Worm (Caenorhabditis elegans) whole organism, midembryonic: ENCODE data around the gene fib-1.

Experiments
- T22C8.4 ChIP-seq: fragments of 200-800 bp; sonication (Bioruptor generic); IDR thresholded peaks from 2 replicates; pipeline ENCODE4 v1.3.6; 2022; ENCODE audit warnings: missing genetic modification characterization, missing compliant biosample characterization
- cog-1 ChIP-seq: sonication (generic microtip); optimal IDR thresholded peaks from 2 replicates; lab custom pipeline; 2016; ENCODE audit warnings: missing genetic modification characterization, missing compliant biosample characterization
- flt-1 ChIP-seq: fragments of 200-800 bp; sonication (Bioruptor generic); IDR thresholded peaks from 2 replicates; pipeline ENCODE4 v1.3.6; 2022; ENCODE audit warnings: missing genetic modification characterization, missing compliant biosample characterization
- klf-2 ChIP-seq: fragments of 200-800 bp; sonication (Bioruptor generic); conservative IDR thresholded peaks from 2 replicates; pipeline ENCODE4 v1.3.6; 2022; ENCODE audit warnings: missing genetic modification reagents, missing genetic modification characterization, missing compliant biosample characterization
- med-1 ChIP-seq: sonication (generic microtip); optimal IDR thresholded peaks from 2 replicates; lab custom pipeline; 2017; ENCODE audit warnings: missing genetic modification characterization, mild to moderate bottlenecking, missing compliant biosample characterization, antibody characterized with exemption, missing genetic modification reagents; ENCODE audit not compliant: insufficient read depth
- ref-1 ChIP-seq: fragments of 200-800 bp; sonication (Bioruptor generic); conservative IDR thresholded peaks from 2 replicates; pipeline ENCODE4 v1.3.6; 2022; ENCODE audit warnings: missing genetic modification reagents, missing genetic modification characterization, missing compliant biosample characterization
- tab-1 ChIP-seq: fragments of 200-800 bp; sonication (Bioruptor generic); IDR thresholded peaks from 2 replicates; pipeline ENCODE4 v1.3.6; 2022; ENCODE audit warnings: missing genetic modification characterization, missing compliant biosample characterization
- ztf-23 ChIP-seq: fragments of 200-800 bp; sonication (Bioruptor generic); IDR thresholded peaks from 2 replicates; pipeline ENCODE4 v1.3.6; 2022; ENCODE audit warnings: missing genetic modification reagents, missing genetic modification characterization, missing compliant biosample characterization
- ztf-29 ChIP-seq: fragments of 200-800 bp; sonication (Bioruptor generic); IDR thresholded peaks from 2 replicates; pipeline ENCODE4 v1.3.6; 2022; ENCODE audit warnings: missing genetic modification reagents, missing genetic modification characterization, missing compliant biosample characterization

The fib-1 gene

ce11 chrV:14996236-14996635 is 5.8 kb downstream of the fib-1 start, which contains the start of gene irld-14:
TSS of gene irld-14 (plus strand) at chrV:14996536.
- no peak for TF ChIP-seq ref-1
- TF ChIP-seq flt-1 (GFP tag; lab: Robert Waterston, UW), result no peak
- no peak for TF ChIP-seq klf-2 (GFP tag; lab: Robert Waterston, UW)
- TF ChIP-seq cog-1 (tag; lab: Kevin White, UChicago), result no peak
- no peak for TF ChIP-seq ztf-23 (GFP tag; lab: Robert Waterston, UW)
- TF ChIP-seq T22C8.4 (GFP tag; lab: Robert Waterston, UW), result no peak
- no peak for TF ChIP-seq ztf-29 (GFP tag; lab: Robert Waterston, UW)
- no peak for TF ChIP-seq tab-1
- TF ChIP-seq med-1 (GFP tag; lab: Kevin White, UChicago), result no peak

DNA sequence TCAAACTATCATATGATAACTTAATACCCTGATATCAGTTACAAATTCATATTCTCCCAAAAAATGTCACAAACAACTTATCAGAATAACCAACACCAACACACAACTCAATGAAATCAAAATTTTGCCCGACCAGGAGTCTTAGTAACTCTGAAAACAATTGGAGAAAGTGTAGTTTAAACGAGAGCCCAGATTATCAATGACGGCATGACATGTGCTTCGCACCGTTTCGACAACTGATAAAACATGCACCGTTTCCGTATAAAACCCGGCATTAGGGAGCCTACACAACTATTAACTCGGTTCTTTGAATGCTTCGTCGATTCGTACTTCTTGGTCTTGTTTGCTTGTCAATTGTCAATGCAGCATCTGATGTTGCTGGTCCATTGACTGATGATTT is 8.4 kb downstream of the fib-1 start, which contains the start of gene fil-1:
TSS of gene fil-1 (plus strand) at position 219 of the 400 bp plus-strand sequence.
- no peak for TF ChIP-seq flt-1 (GFP tag; lab: Robert Waterston, UW)
- no peak for TF ChIP-seq T22C8.4 (GFP tag; lab: Robert Waterston, UW)
- no peak for TF ChIP-seq med-1 (GFP tag; lab: Kevin White, UChicago)
- TF ChIP-seq ztf-29 (GFP tag; lab: Robert Waterston, UW), result no peak
- no peak for TF ChIP-seq tab-1
- TF ChIP-seq ref-1, result no peak
- TF ChIP-seq klf-2 (GFP tag; lab: Robert Waterston, UW), result no peak

ce11 chrV:14992627-14993117 is 9.4 kb downstream of the fib-1 start, which contains the start of gene T01C3.3:
TSS of gene T01C3.3 (minus strand) at chrV:14992677.
- no peak for TF ChIP-seq cog-1 (tag; lab: Kevin White, UChicago)
- no peak for TF ChIP-seq ztf-29 (GFP tag; lab: Robert Waterston, UW)
- no peak for TF ChIP-seq T22C8.4 (GFP tag; lab: Robert Waterston, UW)
- TF ChIP-seq med-1 (GFP tag; lab: Kevin White, UChicago), result no peak
- no peak for TF ChIP-seq flt-1 (GFP tag; lab: Robert Waterston, UW)
- no peak for TF ChIP-seq tab-1
- TF ChIP-seq ref-1, result no peak
- TF ChIP-seq klf-2 (GFP tag; lab: Robert Waterston, UW), result no peak
- no peak for TF ChIP-seq ztf-23 (GFP tag; lab: Robert Waterston, UW)

ce11 chrV:14991489-14991888 is 10.5 kb downstream of the fib-1 start:
- no peak for TF ChIP-seq med-1 (GFP tag; lab: Kevin White, UChicago)
- no peak for TF ChIP-seq klf-2 (GFP tag; lab: Robert Waterston, UW)
- TF ChIP-seq cog-1 (tag; lab: Kevin White, UChicago), result no peak
- TF ChIP-seq tab-1, result no peak
- TF ChIP-seq ztf-23 (GFP tag; lab: Robert Waterston, UW), result no peak
- TF ChIP-seq ztf-29 (GFP tag; lab: Robert Waterston, UW), result no peak
- TF ChIP-seq flt-1 (GFP tag; lab: Robert Waterston, UW), result no peak
- TF ChIP-seq ref-1, result no peak
- TF ChIP-seq T22C8.4 (GFP tag; lab: Robert Waterston, UW), result no peak

- TF ChIP-seq klf-2 (GFP tag; lab: Robert Waterston, UW), result no peak
- no peak for TF ChIP-seq med-1 (GFP tag; lab: Kevin White, UChicago)
- TF ChIP-seq ztf-23 (GFP tag; lab: Robert Waterston, UW), result no peak
- TF ChIP-seq T22C8.4 (GFP tag; lab: Robert Waterston, UW), result no peak
- TF ChIP-seq ref-1, result no peak
- TF ChIP-seq cog-1 (tag; lab: Kevin White, UChicago), result no peak
- no peak for TF ChIP-seq ztf-29 (GFP tag; lab: Robert Waterston, UW)
- TF ChIP-seq tab-1, result no peak
- no peak for TF ChIP-seq flt-1 (GFP tag; lab: Robert Waterston, UW)
These were observed 11.2 kb downstream of the fib-1 start, which contains the start of the genes cdt-2 and T01C3.2 for ce11 chrV:14990843-14991242. TSS of gene cdt-2 (minus strand) at chrV:14991126. TSS of gene T01C3.2 (plus strand) at chrV:14991168.

ce11 chrV:14984593-14984992 is 17.4 kb downstream of the fib-1 start, which contains the start of gene F02D8.4:
TSS of gene F02D8.4 (plus strand) at chrV:14984893.
- no peak for TF ChIP-seq cog-1 (tag; lab: Kevin White, UChicago)
- no peak for TF ChIP-seq ztf-23 (GFP tag; lab: Robert Waterston, UW)
- TF ChIP-seq klf-2 (GFP tag; lab: Robert Waterston, UW), result no peak
- no peak for TF ChIP-seq ref-1
- TF ChIP-seq T22C8.4 (GFP tag; lab: Robert Waterston, UW), result no peak
- TF ChIP-seq ztf-29 (GFP tag; lab: Robert Waterston, UW), result no peak
- no peak for TF ChIP-seq tab-1
- TF ChIP-seq flt-1 (GFP tag; lab: Robert Waterston, UW), result no peak

- TF ChIP-seq cog-1 (tag; lab: Kevin White, UChicago) (no peak), T22C8.4 (GFP tag; lab: Robert Waterston, UW) (no peak), ref-1 (no peak), flt-1 (GFP tag; lab: Robert Waterston, UW) (no peak), med-1 (GFP tag; lab: Kevin White, UChicago) (no peak)
These were observed 22.1 kb downstream of the fib-1 start, which contains the start of gene xbx-1 for ce11 chrV:14979937-14980336. TSS of gene xbx-1 (plus strand) at chrV:14980237.

DNA sequence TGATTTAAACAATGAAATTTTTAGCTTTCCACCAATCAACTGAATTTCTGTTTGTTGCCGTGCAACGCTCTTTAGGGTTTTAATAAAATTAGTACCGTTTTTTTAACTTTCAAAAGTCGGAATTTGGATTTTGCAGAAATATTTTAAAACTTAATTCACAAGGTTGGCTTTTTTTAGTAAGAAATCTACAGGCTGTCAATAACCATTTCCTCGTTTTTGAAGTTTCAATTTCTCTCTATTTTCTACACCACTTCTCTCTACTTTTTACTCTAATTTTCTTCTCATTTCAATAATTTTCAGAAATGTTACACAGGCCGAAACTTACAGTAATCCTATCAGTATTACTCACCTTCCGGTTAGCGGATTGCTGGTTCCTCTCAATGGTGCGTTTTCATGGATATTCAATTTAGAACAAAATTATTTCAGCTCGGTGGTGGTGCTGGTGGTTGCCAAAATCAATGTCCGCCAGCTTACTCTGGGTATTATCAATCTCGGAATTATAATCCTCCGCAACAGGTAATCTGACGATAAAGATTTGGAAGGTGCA is 23.7 kb downstream of the fib-1 start, which contains the start of the genes grd-12 and F02D8.1:
TSS of gene grd-12 (plus strand) at position 301 of the 547 bp plus-strand sequence.
TSS of gene F02D8.1 (minus strand) at position 497 of the 547 bp plus-strand sequence.
- TF ChIP-seq klf-2 (GFP tag; lab: Robert Waterston, UW) (no peak), ref-1 (no peak)

- no peak for TF ChIP-seq klf-2 (GFP tag; lab: Robert Waterston, UW)
- TF ChIP-seq T22C8.4 (GFP tag; lab: Robert Waterston, UW), result no peak
- no peak for TF ChIP-seq ztf-29 (GFP tag; lab: Robert Waterston, UW)
- no peak for TF ChIP-seq tab-1
- no peak for TF ChIP-seq ztf-23 (GFP tag; lab: Robert Waterston, UW)
- TF ChIP-seq med-1 (GFP tag; lab: Kevin White, UChicago), result no peak
These were observed 30.9 kb downstream of the fib-1 start, which contains the start of gene nlp-59 for ce11 chrV:14971136-14971535. TSS of gene nlp-59 (plus strand) at chrV:14971436.
